Fruit fly (Drosophila melanogaster) whole organism, embryonic: Measurements from ENCODE around the gene Kdm3.

Experiments used
- Bdp1 ChIP-seq: fragments of 200-800 bp; sonication (Bioruptor generic); optimal IDR thresholded peaks from 3 replicates; lab custom pipeline; 2016; ENCODE audit warnings: missing biosample characterization, missing genetic modification characterization
- Bteb2 ChIP-seq: fragments of 200-800 bp; sonication (Bioruptor generic); optimal IDR thresholded peaks from 2 replicates; lab custom pipeline; 2016; ENCODE audit warnings: missing biosample characterization, missing genetic modification characterization
- CG10209 ChIP-seq: fragments of 200-800 bp; sonication (Bioruptor generic); optimal IDR thresholded peaks from 3 replicates; lab custom pipeline; 2017; ENCODE audit warnings: missing biosample characterization, mild to moderate bottlenecking, missing genetic modification characterization, missing genetic modification reagents
- CG1024 ChIP-seq: fragments of 200-800 bp; sonication (Bioruptor generic); IDR thresholded peaks from 2 replicates; pipeline ENCODE4 v1.3.6; 2022; ENCODE audit warnings: missing biosample characterization, missing genetic modification characterization
- CG11398 ChIP-seq: fragments of 200-800 bp; sonication (Bioruptor generic); optimal IDR thresholded peaks from 2 replicates; lab custom pipeline; 2016; ENCODE audit warnings: missing biosample characterization, missing genetic modification characterization
- CG12104 ChIP-seq: fragments of 200-800 bp; sonication (Bioruptor generic); optimal IDR thresholded peaks from 3 replicates; lab custom pipeline; 2016; ENCODE audit warnings: missing biosample characterization, missing genetic modification characterization
- CG12219 ChIP-seq: fragments of 200-800 bp; sonication (Bioruptor generic); optimal IDR thresholded peaks from 3 replicates; lab custom pipeline; 2018; ENCODE audit warnings: missing biosample characterization, mild to moderate bottlenecking, missing genetic modification characterization
- CG15011 ChIP-seq: fragments of 200-800 bp; sonication (Bioruptor generic); optimal IDR thresholded peaks from 3 replicates; lab custom pipeline; 2018; ENCODE audit warnings: missing biosample characterization, mild to moderate bottlenecking, missing genetic modification characterization
- CG16779 ChIP-seq: fragments of 200-800 bp; sonication (Bioruptor generic); IDR thresholded peaks from 2 replicates; pipeline ENCODE4 v1.3.6; 2022; ENCODE audit warnings: missing biosample characterization, missing genetic modification characterization
- CG16815 ChIP-seq: fragments of 200-800 bp; sonication (Bioruptor generic); optimal IDR thresholded peaks from 3 replicates; lab custom pipeline; 2017; ENCODE audit warnings: missing biosample characterization, mild to moderate bottlenecking, missing genetic modification characterization
- CG2889 ChIP-seq: fragments of 200-800 bp; sonication (Bioruptor generic); IDR thresholded peaks from 3 replicates; pipeline ENCODE4 v1.3.6; 2022; ENCODE audit warnings: missing biosample characterization, missing genetic modification characterization
- CG30020 ChIP-seq: fragments of 200-800 bp; optimal IDR thresholded peaks from 2 replicates; lab custom pipeline; 2019; ENCODE audit warnings: missing biosample characterization, mild to moderate bottlenecking, missing genetic modification characterization, moderate library complexity
- CG3163 ChIP-seq: fragments of 200-800 bp; sonication (Bioruptor generic); optimal IDR thresholded peaks from 3 replicates; lab custom pipeline; 2016; ENCODE audit warnings: missing biosample characterization, missing genetic modification characterization
- CG33213 ChIP-seq: fragments of 200-800 bp; sonication (Bioruptor generic); optimal IDR thresholded peaks from 3 replicates; lab custom pipeline; 2016; ENCODE audit warnings: missing biosample characterization, missing genetic modification characterization
- CG34422 ChIP-seq: fragments of 200-800 bp; sonication (Bioruptor generic); IDR thresholded peaks from 3 replicates; pipeline ENCODE4 v1.3.6; 2022; ENCODE audit warnings: missing biosample characterization, missing genetic modification characterization
- CG3847 ChIP-seq: fragments of 200-800 bp; sonication (Bioruptor generic); IDR thresholded peaks from 2 replicates; pipeline ENCODE4 v1.3.6; 2022; ENCODE audit warnings: missing biosample characterization, missing genetic modification characterization
- CG4360 ChIP-seq: fragments of 200-800 bp; sonication (Bioruptor generic); IDR thresholded peaks from 2 replicates; pipeline ENCODE4 v1.3.6; 2022; ENCODE audit warnings: missing biosample characterization, missing genetic modification characterization
- CG4617 ChIP-seq: fragments of 200-800 bp; sonication (Bioruptor generic); optimal IDR thresholded peaks from 3 replicates; lab custom pipeline; 2016; ENCODE audit warnings: missing biosample characterization, missing genetic modification characterization, borderline replicate concordance
- CG5180 ChIP-seq: fragments of 200-800 bp; sonication (Bioruptor generic); optimal IDR thresholded peaks from 3 replicates; lab custom pipeline; 2017; ENCODE audit warnings: missing biosample characterization, missing genetic modification characterization, mild to moderate bottlenecking, moderate library complexity, missing genetic modification reagents
- CG7928 ChIP-seq: fragments of 200-800 bp; sonication (Bioruptor generic); optimal IDR thresholded peaks from 2 replicates; lab custom pipeline; 2017; ENCODE audit warnings: missing biosample characterization, mild to moderate bottlenecking, missing genetic modification characterization
- Camta ChIP-seq: fragments of 200-800 bp; sonication (Bioruptor generic); optimal IDR thresholded peaks from 2 replicates; lab custom pipeline; 2016; ENCODE audit warnings: missing biosample characterization, missing genetic modification characterization
- Dek ChIP-seq: fragments of 200-800 bp; sonication (Bioruptor generic); optimal IDR thresholded peaks from 3 replicates; lab custom pipeline; 2019; ENCODE audit warnings: missing biosample characterization, mild to moderate bottlenecking, missing genetic modification characterization, moderate library complexity
- Drgx ChIP-seq: fragments of 200-800 bp; sonication (Bioruptor generic); IDR thresholded peaks from 2 replicates; pipeline ENCODE4 v1.3.6; 2022; ENCODE audit warnings: missing biosample characterization, missing genetic modification characterization
- GATAe ChIP-seq: fragments of 200-800 bp; sonication (Bioruptor generic); conservative IDR thresholded peaks from 2 replicates; pipeline ENCODE4 v1.3.6; 2022; ENCODE audit warnings: missing biosample characterization, missing genetic modification characterization
- Hr3 ChIP-seq: fragments of 200-800 bp; sonication (Bioruptor generic); optimal IDR thresholded peaks from 3 replicates; lab custom pipeline; 2016; ENCODE audit warnings: missing biosample characterization, missing genetic modification characterization
- Max ChIP-seq: fragments of 200-800 bp; sonication (Bioruptor generic); optimal IDR thresholded peaks from 2 replicates; lab custom pipeline; 2016; ENCODE audit warnings: missing biosample characterization, mild to moderate bottlenecking, missing genetic modification characterization
- Med ChIP-seq: fragments of 200-800 bp; sonication (Bioruptor generic); peaks from one replicate; lab custom pipeline; 2016; ENCODE audit warnings: missing biosample characterization, missing genetic modification characterization, mild to moderate bottlenecking, inconsistent platforms, moderate library complexity
- Oli ChIP-seq: fragments of 200-800 bp; sonication (Bioruptor generic); optimal IDR thresholded peaks from 2 replicates; lab custom pipeline; 2018; ENCODE audit warnings: missing biosample characterization, mild to moderate bottlenecking, missing genetic modification characterization, moderate library complexity
- PHDP ChIP-seq: fragments of 200-800 bp; sonication (Bioruptor generic); optimal IDR thresholded peaks from 3 replicates; lab custom pipeline; 2018; ENCODE audit warnings: missing biosample characterization, mild to moderate bottlenecking, missing genetic modification characterization, moderate library complexity
- Rx ChIP-seq: fragments of 200-800 bp; sonication (Bioruptor generic); IDR thresholded peaks from 2 replicates; pipeline ENCODE4 v1.3.6; 2022; ENCODE audit warnings: missing biosample characterization, missing genetic modification characterization
- ac ChIP-seq: fragments of 200-800 bp; sonication (Bioruptor generic); optimal IDR thresholded peaks from 3 replicates; lab custom pipeline; 2017; ENCODE audit warnings: missing biosample characterization, mild to moderate bottlenecking, missing genetic modification characterization
- ase ChIP-seq: fragments of 200-800 bp; sonication (Bioruptor generic); IDR thresholded peaks from 3 replicates; pipeline ENCODE4 v1.3.6; 2022; ENCODE audit warnings: missing biosample characterization, missing genetic modification characterization
- az2 ChIP-seq: fragments of 200-800 bp; sonication (Bioruptor generic); optimal IDR thresholded peaks from 3 replicates; lab custom pipeline; 2016; ENCODE audit warnings: missing biosample characterization, missing genetic modification characterization
- btn ChIP-seq: fragments of 200-800 bp; sonication (Bioruptor generic); optimal IDR thresholded peaks from 2 replicates; lab custom pipeline; 2016; ENCODE audit warnings: missing biosample characterization, missing genetic modification characterization
- cas ChIP-seq: fragments of 200-800 bp; sonication (Bioruptor generic); IDR thresholded peaks from 2 replicates; pipeline ENCODE4 v1.3.6; 2022; ENCODE audit warnings: missing biosample characterization, missing genetic modification characterization
- corto ChIP-seq: fragments of 200-800 bp; sonication (Bioruptor generic); optimal IDR thresholded peaks from 2 replicates; lab custom pipeline; 2016; ENCODE audit warnings: missing biosample characterization, mild to moderate bottlenecking, missing genetic modification characterization, moderate library complexity
- ems ChIP-seq: fragments of 200-800 bp; sonication (Bioruptor generic); optimal IDR thresholded peaks from 3 replicates; lab custom pipeline; 2016; ENCODE audit warnings: missing biosample characterization, missing genetic modification characterization
- esg ChIP-seq: fragments of 200-800 bp; sonication (Bioruptor generic); conservative IDR thresholded peaks from 2 replicates; pipeline ENCODE4 v1.3.6; 2022; ENCODE audit warnings: missing biosample characterization, missing genetic modification characterization
- eve ChIP-seq, 2 experiments: fragments of >200 bp; optimal IDR thresholded peaks; 2 replicates each; lab custom pipeline; 2017; ENCODE audit warnings: missing biosample characterization in 2 of 2, missing genetic modification characterization in 2 of 2
- fru ChIP-seq: fragments of >200 bp; optimal IDR thresholded peaks from 2 replicates; lab custom pipeline; 2017
- fu2 ChIP-seq: fragments of 200-800 bp; sonication (Bioruptor generic); optimal IDR thresholded peaks from 2 replicates; lab custom pipeline; 2016; ENCODE audit warnings: missing biosample characterization, missing genetic modification characterization
- grn ChIP-seq: fragments of 200-800 bp; sonication (Bioruptor generic); optimal IDR thresholded peaks from 3 replicates; lab custom pipeline; 2017; ENCODE audit warnings: missing biosample characterization, missing genetic modification characterization
- lab ChIP-seq: fragments of 200-800 bp; sonication (Bioruptor generic); optimal IDR thresholded peaks from 3 replicates; lab custom pipeline; 2017; ENCODE audit warnings: missing biosample characterization, missing genetic modification characterization, mild to moderate bottlenecking, moderate library complexity, missing genetic modification reagents
- lmd ChIP-seq: fragments of 200-800 bp; sonication (Bioruptor generic); IDR thresholded peaks from 2 replicates; pipeline ENCODE4 v1.3.6; 2022; ENCODE audit warnings: missing biosample characterization, missing genetic modification characterization
- luna ChIP-seq: fragments of 200-800 bp; sonication (Bioruptor generic); optimal IDR thresholded peaks from 2 replicates; lab custom pipeline; 2016; ENCODE audit warnings: missing biosample characterization, missing genetic modification characterization
- onecut ChIP-seq: fragments of 200-800 bp; sonication (Bioruptor generic); IDR thresholded peaks from 2 replicates; pipeline ENCODE4 v1.3.6; 2022; ENCODE audit warnings: missing biosample characterization, missing genetic modification characterization
- psq ChIP-seq: fragments of 200-800 bp; sonication (Bioruptor generic); optimal IDR thresholded peaks from 2 replicates; lab custom pipeline; 2017; ENCODE audit warnings: missing biosample characterization, missing genetic modification characterization
- scrt ChIP-seq: fragments of 200-800 bp; sonication (Bioruptor generic); optimal IDR thresholded peaks from 2 replicates; lab custom pipeline; 2018; ENCODE audit warnings: missing biosample characterization, mild to moderate bottlenecking, missing genetic modification characterization, moderate library complexity
- sd ChIP-seq: fragments of 200-800 bp; sonication (Bioruptor generic); optimal IDR thresholded peaks from 3 replicates; lab custom pipeline; 2018; ENCODE audit warnings: missing biosample characterization, mild to moderate bottlenecking, missing genetic modification characterization, moderate library complexity
- sima ChIP-seq: fragments of 200-800 bp; sonication (Bioruptor generic); optimal IDR thresholded peaks from 2 replicates; lab custom pipeline; 2016; ENCODE audit warnings: missing biosample characterization, missing genetic modification characterization
- sob ChIP-seq: fragments of 200-800 bp; sonication (Bioruptor generic); IDR thresholded peaks from 2 replicates; pipeline ENCODE4 v1.3.6; 2022; ENCODE audit warnings: missing biosample characterization, missing genetic modification characterization
- ttk ChIP-seq: fragments of 200-800 bp; sonication (Bioruptor generic); IDR thresholded peaks from 2 replicates; pipeline ENCODE4 v2.1.2; 2022; ENCODE audit warnings: missing biosample characterization, missing genetic modification characterization

Gene Kdm3

DNA sequence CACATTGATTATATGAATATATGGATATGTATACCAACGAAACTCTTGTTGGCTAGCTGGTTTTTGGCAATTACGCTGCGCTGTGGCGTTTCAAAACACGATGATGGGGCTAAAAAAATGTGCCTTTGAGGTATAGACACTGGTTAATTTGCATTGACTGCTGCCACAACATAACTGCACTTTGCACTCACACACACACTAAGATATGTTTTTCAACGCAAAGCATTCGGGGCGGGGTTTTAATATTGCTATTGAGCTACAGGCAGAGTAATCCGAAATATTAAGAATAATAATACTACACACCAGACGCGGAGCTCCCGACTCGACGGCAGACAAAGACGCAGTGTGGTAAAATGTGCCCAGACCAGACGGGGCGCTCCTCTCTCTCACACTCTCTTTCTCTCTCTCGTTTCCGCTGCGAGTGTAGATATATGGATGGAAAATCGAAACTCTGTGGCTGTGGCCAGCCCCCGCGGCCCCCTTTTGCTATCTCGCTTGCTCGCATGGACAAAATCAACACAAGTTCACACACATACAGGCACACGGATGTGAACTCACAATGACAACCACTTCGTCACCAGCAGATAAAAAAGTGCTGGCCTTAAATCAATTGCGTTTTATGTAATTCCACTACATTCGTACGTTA, 35.3 kb downstream of the Kdm3 start (continued):
- TF ChIP-seq CG34422 (GFP tag; lab: Robert Waterston, UW) (no peak), grn (GFP tag; lab: Kevin White, UChicago) (no peak), fru (lab: Kevin White, UChicago) (no peak), Max (GFP tag; lab: Kevin White, UChicago) (no peak), ac (GFP tag; lab: Kevin White, UChicago) (peak; percentile 3), sob (GFP tag; lab: Robert Waterston, UW) (no peak), Dek (tag; lab: Kevin White, UChicago) (no peak), PHDP (tag; lab: Kevin White, UChicago) (no peak), Bdp1 (GFP tag; lab: Kevin White, UChicago) (peak; percentile 27), eve (GFP tag; optimal IDR thresholded peaks at IDR 0.05; lab: Kevin White, UChicago) (no peak), onecut (GFP tag; lab: Robert Waterston, UW) (peak; percentile 98), CG12104 (GFP tag; lab: Kevin White, UChicago) (no peak), esg (GFP tag; lab: Robert Waterston, UW) (no peak), CG4360 (no peak), CG4617 (GFP tag; lab: Kevin White, UChicago) (peak; percentile 3), CG3847 (no peak), btn (GFP tag; lab: Kevin White, UChicago) (no peak), cas (GFP tag; lab: Robert Waterston, UW) (no peak), Drgx (GFP tag; lab: Robert Waterston, UW) (no peak), sima (GFP tag; lab: Kevin White, UChicago) (no peak), CG33213 (GFP tag; lab: Kevin White, UChicago) (peak; percentile 23), lmd (GFP tag; lab: Robert Waterston, UW) (no peak), ttk (no peak), fu2 (GFP tag; lab: Kevin White, UChicago) (peak; percentile 17), CG30020 (tag; lab: Kevin White, UChicago) (no peak), ems (GFP tag; lab: Kevin White, UChicago) (no peak), sd (tag; lab: Kevin White, UChicago) (peak; percentile 51), GATAe (GFP tag; lab: Robert Waterston, UW) (no peak), Oli (tag; lab: Kevin White, UChicago) (no peak), luna (no peak), corto (GFP tag; lab: Kevin White, UChicago) (peak; percentile 44), lab (GFP tag; lab: Kevin White, UChicago) (peak; percentile 68), psq (GFP tag; lab: Kevin White, UChicago) (no peak), scrt (GFP tag; lab: Kevin White, UChicago) (peak; percentile 62), CG11398 (peak; percentile 63), CG3163 (GFP tag; lab: Kevin White, UChicago) (peak; percentile 54), CG7928 (peak; percentile 60), Med (GFP tag; lab: Kevin White, UChicago) (peak; percentile 91), CG16779 (GFP tag; lab: Robert Waterston, UW) (no peak), CG2889 (GFP tag; lab: Robert Waterston, UW) (no peak), ase (GFP tag; lab: Robert Waterston, UW) (no peak), CG5180 (GFP tag; lab: Kevin White, UChicago) (peak; percentile 59), CG10209 (no peak), CG15011 (GFP tag; lab: Kevin White, UChicago) (peak; percentile 19), CG12219 (GFP tag; lab: Kevin White, UChicago) (peak; percentile 62), CG1024 (GFP tag; lab: Robert Waterston, UW) (no peak), Camta (GFP tag; lab: Kevin White, UChicago) (peak; percentile 46), Bteb2 (GFP tag; lab: Kevin White, UChicago) (no peak), Rx (GFP tag; lab: Robert Waterston, UW) (no peak), az2 (GFP tag; lab: Kevin White, UChicago) (no peak), Hr3 (GFP tag; lab: Kevin White, UChicago) (no peak), CG16815 (GFP tag; lab: Kevin White, UChicago) (no peak)
